Fruit fly (Drosophila melanogaster): ENCODE measurements around the gene Gss1.
A peak's percentile ranks its signal among the peaks of the same experiment; 100 is the strongest.

The Gss1 gene

DNA sequence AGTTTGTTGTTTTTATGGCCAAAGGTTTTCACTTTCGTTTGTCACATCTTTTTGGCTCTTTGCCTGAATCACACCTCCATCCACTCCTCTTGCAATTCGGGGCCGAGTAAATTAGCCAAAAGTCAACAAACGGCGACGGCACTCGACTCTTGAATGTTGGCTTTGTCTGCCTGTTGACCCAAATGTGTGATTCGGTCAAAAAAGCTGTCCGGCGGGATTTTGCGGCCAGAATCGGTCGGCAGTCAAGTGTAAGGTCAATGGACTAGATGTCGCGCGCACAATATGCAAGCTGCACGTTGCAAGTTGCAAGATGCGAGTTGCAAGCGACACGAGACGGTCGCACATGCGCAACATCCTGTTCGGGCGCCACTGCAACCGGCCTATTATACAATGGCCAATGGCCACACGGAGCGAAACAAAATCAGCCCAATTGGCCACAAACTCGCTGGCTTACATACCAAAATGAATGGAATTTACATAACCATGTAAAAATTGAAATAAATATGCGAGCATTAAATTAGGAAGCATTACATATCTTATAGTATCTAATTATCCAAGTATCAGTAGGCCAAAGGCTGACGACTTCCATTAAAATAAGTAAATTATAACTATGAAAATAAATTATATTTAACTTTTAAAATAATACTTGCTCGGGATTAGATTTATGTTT, 28.4 kb downstream of the Gss1 start (continued):
- peak; percentile 37; the same call in 2 of the 3 replicates for TF ChIP-seq CG8119 (GFP tag; IDR thresholded peaks at IDR 0.05)
- TF ChIP-seq CG4318 (GFP tag; optimal IDR thresholded peaks at IDR 0.05): no peak
- TF ChIP-seq vri (GFP tag; optimal IDR thresholded peaks at IDR 0.05): no peak
- TF ChIP-seq Sox15 (GFP tag; optimal IDR thresholded peaks at IDR 0.05): no peak
- TF ChIP-seq Lpt (GFP tag; optimal IDR thresholded peaks at IDR 0.05): peak; percentile 7
- TF ChIP-seq Gug (GFP tag; IDR thresholded peaks at IDR 0.05): no peak
- TF ChIP-seq Blimp-1 (GFP tag; optimal IDR thresholded peaks at IDR 0.05): peak; percentile 87
- no peak for TF ChIP-seq CG31627 (GFP tag; optimal IDR thresholded peaks at IDR 0.05)
- TF ChIP-seq Eip93F (GFP tag; optimal IDR thresholded peaks at IDR 0.05): no peak
- TF ChIP-seq CG6808 (GFP tag; optimal IDR thresholded peaks at IDR 0.05): peak; percentile 6
- no peak for TF ChIP-seq Ets96B (tag; optimal IDR thresholded peaks at IDR 0.05)
- peak; percentile 13 for TF ChIP-seq achi (GFP tag; optimal IDR thresholded peaks at IDR 0.05)

DNA sequence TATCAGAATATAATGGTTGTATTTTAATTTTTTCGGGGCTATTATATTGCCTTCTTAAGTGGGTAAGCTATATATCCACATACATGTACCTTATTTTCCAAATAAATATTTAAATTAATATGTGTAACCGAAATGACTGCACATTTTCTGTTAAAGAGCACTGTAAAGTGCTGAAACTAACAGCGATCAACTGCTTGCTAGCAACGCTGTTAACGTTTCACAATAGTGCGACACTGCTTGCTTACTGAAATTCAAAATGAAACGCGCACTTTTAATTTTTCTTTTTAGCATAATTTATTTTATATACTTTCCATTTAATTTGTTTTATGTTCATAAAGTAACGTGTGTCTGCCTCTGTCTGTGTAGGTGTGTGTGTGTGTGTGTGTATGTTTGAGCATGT, 34.7 kb downstream of the Gss1 start:
- TF ChIP-seq achi (GFP tag; optimal IDR thresholded peaks at IDR 0.05) (no peak), Blimp-1 (GFP tag; optimal IDR thresholded peaks at IDR 0.05) (no peak), Sox14 (GFP tag; optimal IDR thresholded peaks at IDR 0.05) (no peak), Eip75B (GFP tag; optimal IDR thresholded peaks at IDR 0.05) (no peak), OdsH (GFP tag; optimal IDR thresholded peaks at IDR 0.05) (no peak), spab (GFP tag; optimal IDR thresholded peaks at IDR 0.05) (no peak), CG10631 (GFP tag; optimal IDR thresholded peaks at IDR 0.05) (no peak), CG7368 (GFP tag; optimal IDR thresholded peaks at IDR 0.05) (no peak)

DNA sequence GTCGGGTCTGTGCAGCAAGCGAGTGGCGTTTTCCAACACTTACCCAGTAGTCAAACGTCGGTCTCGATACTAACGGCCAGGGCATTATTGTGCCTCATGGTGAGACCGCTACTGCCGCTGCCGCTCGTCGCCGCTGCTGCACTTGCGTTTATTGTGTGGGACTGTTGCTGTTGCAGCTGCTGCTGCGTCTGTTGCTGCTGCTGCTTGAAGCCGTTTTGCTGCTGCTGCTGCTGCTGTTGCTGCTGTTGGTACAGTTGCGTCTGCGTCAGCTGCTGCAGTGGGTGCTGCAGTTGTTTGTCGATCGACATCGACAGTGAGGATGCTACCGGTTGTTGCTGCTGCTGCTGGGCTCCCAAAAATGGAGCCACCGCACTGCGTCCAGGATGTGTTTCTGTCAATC, 51.3 kb downstream of the Gss1 start:
- TF ChIP-seq Blimp-1 (GFP tag; optimal IDR thresholded peaks at IDR 0.05) (no peak), lz (GFP tag; optimal IDR thresholded peaks at IDR 0.05) (no peak), CG11762 (GFP tag; optimal IDR thresholded peaks at IDR 0.05; ENCODE audit: insufficient read depth) (no peak), pdm3 (GFP tag; optimal IDR thresholded peaks at IDR 0.05) (no peak), CG8632 (GFP tag; optimal IDR thresholded peaks at IDR 0.05) (no peak), CG8319 (GFP tag; optimal IDR thresholded peaks at IDR 0.05) (no peak), dac (GFP tag; optimal IDR thresholded peaks at IDR 0.05) (no peak), Eip78C (GFP tag) (no peak), Ets21C (GFP tag; optimal IDR thresholded peaks at IDR 0.05) (no peak), Lpt (GFP tag; optimal IDR thresholded peaks at IDR 0.05) (no peak), Hr39 (GFP tag; optimal IDR thresholded peaks at IDR 0.05) (no peak), CG6792 (GFP tag; optimal IDR thresholded peaks at IDR 0.05) (no peak), eg (GFP tag; IDR thresholded peaks at IDR 0.05) (no peak), CG10669 (GFP tag; optimal IDR thresholded peaks at IDR 0.05) (no peak), CG16779 (tag; optimal IDR thresholded peaks at IDR 0.05) (no peak), CG8119 (GFP tag; IDR thresholded peaks at IDR 0.05) (no peak), Sox14 (GFP tag; optimal IDR thresholded peaks at IDR 0.05) (no peak), Smox (GFP tag; optimal IDR thresholded peaks at IDR 0.05) (no peak), Sox15 (GFP tag; optimal IDR thresholded peaks at IDR 0.05) (no peak), CG6163 (GFP tag; IDR thresholded peaks at IDR 0.05) (no peak)
